Worm (Caenorhabditis elegans): ENCODE data around the gene dhs-15.

ce11 chrV:2767465-2767864 lies 2.2 kb downstream of the dhs-15 start, which contains the start of gene R05D8.9:
- TF ChIP-seq fos-1 (tag; optimal IDR thresholded peaks at IDR 0.05) (no peak), elt-1 (tag; optimal IDR thresholded peaks at IDR 0.05) (no peak)
